Fruit fly (Drosophila melanogaster) whole organism: ENCODE measurements around the gene AP-2alpha.

ENCODE experiments used
- CG8478 ChIP-seq: fragments of >200 bp; optimal IDR thresholded peaks from 2 replicates; lab custom pipeline; 2018; ENCODE audit warnings: inconsistent platforms
- Dll ChIP-seq: fragments of >200 bp; optimal IDR thresholded peaks from 2 replicates; lab custom pipeline; 2017
- EcR ChIP-seq, 2 experiments: fragments of >200 bp; optimal IDR thresholded peaks; 2 replicates each; lab custom pipeline; 2017; ENCODE audit warnings: missing biosample characterization in 2 of 2, missing genetic modification characterization in 2 of 2, missing genetic modification reagents in 2 of 2
- pan ChIP-seq: fragments of >200 bp; optimal IDR thresholded peaks from 2 replicates; lab custom pipeline; 2017
- usp ChIP-seq: fragments of >200 bp; optimal IDR thresholded peaks from 2 replicates; lab custom pipeline; 2017; ENCODE audit warnings: missing biosample characterization, missing genetic modification characterization, mixed read lengths

DNA sequence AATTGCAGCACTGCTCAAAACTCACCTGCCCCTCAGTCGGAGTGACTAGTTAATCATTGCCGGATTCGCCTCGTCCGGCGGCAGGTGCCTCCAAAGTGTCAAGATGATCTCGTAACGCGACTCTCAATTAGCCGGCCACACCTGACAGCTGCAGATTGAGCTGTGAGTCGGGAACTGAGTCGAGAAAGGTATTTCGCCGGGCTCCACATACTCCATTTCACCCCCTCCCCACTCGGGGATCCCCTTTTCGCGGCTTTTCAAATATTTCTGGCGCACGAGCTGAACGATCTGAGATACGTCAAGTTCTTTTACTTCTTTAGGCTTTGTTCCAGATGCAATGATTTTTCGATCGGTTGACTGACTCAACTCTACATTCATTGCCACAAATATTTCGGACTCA lies 11.9 kb upstream of the AP-2alpha start:
- TF ChIP-seq pan (lab: Kevin White, UChicago) (no peak), EcR (GFP tag; optimal IDR thresholded peaks at IDR 0.05; lab: Kevin White, UChicago) (no peak), usp (GFP tag; lab: Kevin White, UChicago) (no peak), Dll (no peak), CG8478 (lab: Kevin White, UChicago) (no peak)
